Fruit fly (Drosophila melanogaster) whole organism, wandering third instar larva: ENCODE results near the gene Hsc70-1.

Experiments used
- CG9705 ChIP-seq: fragments of 200-800 bp; sonication (Bioruptor generic); optimal IDR thresholded peaks from 2 replicates; lab custom pipeline; 2018; ENCODE audit warnings: missing biosample characterization, mild to moderate bottlenecking, missing genetic modification characterization
- sv ChIP-seq: fragments of 200-800 bp; sonication (Bioruptor generic); optimal IDR thresholded peaks from 3 replicates; lab custom pipeline; 2016; ENCODE audit warnings: missing biosample characterization, missing genetic modification characterization
- usp ChIP-seq: fragments of >200 bp; optimal IDR thresholded peaks from 2 replicates; lab custom pipeline; 2017; ENCODE audit warnings: missing biosample characterization, missing genetic modification characterization

dm6 chr3L:13952484-13953048, 21.3 kb upstream of the Hsc70-1 start:
- no peak for TF ChIP-seq sv (GFP tag; lab: Kevin White, UChicago)
- TF ChIP-seq usp, result no peak
- TF ChIP-seq CG9705 (GFP tag; lab: Kevin White, UChicago), result no peak
